Worm (Caenorhabditis elegans) whole organism, L4 larva: ENCODE measurements around the gene F40F8.11.

Experiments used
- R02D3.7 ChIP-seq: fragments of 150-350 bp; sonication (generic microtip); optimal IDR thresholded peaks from 3 replicates; lab custom pipeline; 2014; ENCODE audit warnings: missing biosample characterization, missing genetic modification characterization
- T20F7.1 ChIP-seq: fragments of 200-800 bp; sonication (Bioruptor generic); optimal IDR thresholded peaks from 2 replicates; lab custom pipeline; 2018; ENCODE audit warnings: mild to moderate bottlenecking, missing genetic modification characterization, missing compliant biosample characterization
- T26A8.4 ChIP-seq: fragments of 200-800 bp; sonication (Bioruptor generic); IDR thresholded peaks from 2 replicates; pipeline ENCODE4 v1.3.6; 2022; ENCODE audit warnings: missing genetic modification characterization, missing compliant biosample characterization
- Y48G9A.11 ChIP-seq: fragments of 200-800 bp; sonication (Bioruptor generic); IDR thresholded peaks from 2 replicates; pipeline ENCODE4 v1.3.6; 2022; ENCODE audit warnings: missing genetic modification reagents, missing genetic modification characterization, missing compliant biosample characterization
- Y5F2A.4 ChIP-seq: fragments of 200-800 bp; sonication (Bioruptor generic); optimal IDR thresholded peaks from 2 replicates; lab custom pipeline; 2018; ENCODE audit warnings: mild to moderate bottlenecking, missing genetic modification characterization, missing compliant biosample characterization
- ZK337.2 ChIP-seq: fragments of 200-800 bp; sonication (Bioruptor generic); IDR thresholded peaks from 2 replicates; pipeline ENCODE4 v1.3.6; 2022; ENCODE audit warnings: missing genetic modification reagents, missing genetic modification characterization, missing compliant biosample characterization
- arid-1 ChIP-seq: fragments of 200-800 bp; sonication (Bioruptor generic); conservative IDR thresholded peaks from 2 replicates; pipeline ENCODE4 v1.3.6; 2022; ENCODE audit warnings: missing genetic modification reagents, missing genetic modification characterization, missing compliant biosample characterization
- attf-4 ChIP-seq: sonication (generic microtip); optimal IDR thresholded peaks from 3 replicates; lab custom pipeline; 2017; ENCODE audit warnings: missing biosample characterization, missing genetic modification characterization
- ceh-20 ChIP-seq: fragments of 200-800 bp; sonication (Bioruptor generic); IDR thresholded peaks from 2 replicates; pipeline ENCODE4 v1.3.6; 2022; ENCODE audit warnings: missing genetic modification reagents, missing genetic modification characterization, missing compliant biosample characterization
- ceh-32 ChIP-seq: sonication (generic microtip); optimal IDR thresholded peaks from 2 replicates; lab custom pipeline; 2016; ENCODE audit warnings: mild to moderate bottlenecking, missing genetic modification characterization, missing compliant biosample characterization; ENCODE audit not compliant: poor library complexity
- ceh-44 ChIP-seq: fragments of 200-800 bp; sonication (Bioruptor generic); IDR thresholded peaks from 2 replicates; pipeline ENCODE4 v1.3.6; 2022; ENCODE audit warnings: missing genetic modification reagents, missing genetic modification characterization, missing compliant biosample characterization
- ceh-62 ChIP-seq: sonication (generic microtip); optimal IDR thresholded peaks from 2 replicates; lab custom pipeline; 2017; ENCODE audit warnings: missing biosample characterization, missing genetic modification characterization
- daf-16 ChIP-seq, 3 experiments: sonication (generic microtip); optimal IDR thresholded peaks; 2 replicates each; lab custom pipeline; 2016 to 2017; ENCODE audit warnings: missing genetic modification characterization in 3 of 3, missing genetic modification reagents in 3 of 3, mild to moderate bottlenecking in 2 of 3, missing compliant biosample characterization in 2 of 3, missing biosample characterization in 1 of 3, moderate library complexity in 1 of 3
- dve-1 ChIP-seq: sonication (generic microtip); optimal IDR thresholded peaks from 2 replicates; lab custom pipeline; 2017; ENCODE audit warnings: antibody characterized with exemption, mild to moderate bottlenecking, missing genetic modification characterization, missing compliant biosample characterization; ENCODE audit not compliant: insufficient read depth
- egl-43 ChIP-seq: fragments of 200-800 bp; sonication (Bioruptor generic); IDR thresholded peaks from 2 replicates; pipeline ENCODE4 v1.3.6; 2022; ENCODE audit warnings: missing genetic modification reagents, missing genetic modification characterization, missing compliant biosample characterization
- hif-1 ChIP-seq, 2 experiments: sonication (generic microtip); optimal IDR thresholded peaks; 2 replicates each; lab custom pipeline; 2016 to 2017; ENCODE audit warnings: missing compliant biosample characterization in 2 of 2, missing genetic modification characterization in 2 of 2, missing genetic modification reagents in 2 of 2, missing genotype in 2 of 2, mild to moderate bottlenecking in 1 of 2
- hlh-30 ChIP-seq: sonication (generic microtip); optimal IDR thresholded peaks from 2 replicates; lab custom pipeline; 2017; ENCODE audit warnings: antibody characterized with exemption, mild to moderate bottlenecking, missing genetic modification characterization, missing compliant biosample characterization; ENCODE audit not compliant: insufficient read depth
- lir-3 ChIP-seq: sonication (generic microtip); optimal IDR thresholded peaks from 2 replicates; lab custom pipeline; 2016; ENCODE audit warnings: mild to moderate bottlenecking, missing genetic modification characterization, missing compliant biosample characterization
- lsy-2 ChIP-seq, 2 experiments: fragments of 150-350 bp in 1 of 2; sonication (generic microtip) in 1 of 2; optimal IDR thresholded peaks; 2 replicates each; lab custom pipeline; 2014 to 2017; ENCODE audit warnings: missing biosample characterization in 2 of 2, missing genetic modification characterization in 2 of 2
- mdt-29 ChIP-seq: fragments of 200-800 bp; sonication (Bioruptor generic); IDR thresholded peaks from 2 replicates; pipeline ENCODE4 v1.3.6; 2022; ENCODE audit warnings: missing genetic modification reagents, missing genetic modification characterization, missing compliant biosample characterization
- mes-2 ChIP-seq: sonication (generic microtip); optimal IDR thresholded peaks from 2 replicates; lab custom pipeline; 2016; ENCODE audit warnings: missing genotype, mild to moderate bottlenecking, missing genetic modification characterization, missing compliant biosample characterization; ENCODE audit not compliant: poor library complexity, severe bottlenecking
- mxl-2 ChIP-seq: fragments of 200-800 bp; sonication (Bioruptor generic); conservative IDR thresholded peaks from 2 replicates; pipeline ENCODE4 v1.3.6; 2022; ENCODE audit warnings: missing genetic modification reagents, missing genetic modification characterization, missing compliant biosample characterization
- nhr-102 ChIP-seq: sonication (generic microtip); optimal IDR thresholded peaks from 2 replicates; lab custom pipeline; 2016; ENCODE audit warnings: mild to moderate bottlenecking, missing genetic modification characterization, moderate library complexity, missing compliant biosample characterization
- nhr-28 ChIP-seq: fragments of 150-350 bp; optimal IDR thresholded peaks from 2 replicates; lab custom pipeline; 2014; ENCODE audit warnings: missing biosample characterization, missing genetic modification characterization
- nhr-41 ChIP-seq: fragments of 200-800 bp; sonication (Bioruptor generic); IDR thresholded peaks from 2 replicates; pipeline ENCODE4 v1.3.6; 2022; ENCODE audit warnings: missing genetic modification reagents, missing genetic modification characterization, missing compliant biosample characterization
- nhr-42 ChIP-seq: fragments of 200-800 bp; sonication (Bioruptor generic); IDR thresholded peaks from 2 replicates; pipeline ENCODE4 v1.3.6; 2022; ENCODE audit warnings: missing genetic modification characterization, missing compliant biosample characterization
- nhr-48 ChIP-seq: sonication (generic microtip); optimal IDR thresholded peaks from 2 replicates; lab custom pipeline; 2016; ENCODE audit warnings: mild to moderate bottlenecking, missing genetic modification characterization, missing compliant biosample characterization
- nhr-77 ChIP-seq: fragments of 150-350 bp; optimal IDR thresholded peaks from 2 replicates; lab custom pipeline; 2014; ENCODE audit warnings: missing biosample characterization, missing genetic modification characterization
- pha-4 ChIP-seq, 2 experiments: fragments of 150-350 bp in 1 of 2; fragments of 200-800 bp in 1 of 2; sonication (Bioruptor generic) in 1 of 2; IDR thresholded peaks in 1 of 2; optimal IDR thresholded peaks in 1 of 2; 2 replicates each; pipeline versions ENCODE4 v1.3.6 to Lab custom; 2014 to 2022; ENCODE audit warnings: missing genetic modification characterization in 2 of 2, missing genetic modification reagents in 2 of 2, missing biosample characterization in 1 of 2, missing compliant biosample characterization in 1 of 2
- pqm-1 ChIP-seq: sonication (generic microtip); optimal IDR thresholded peaks from 2 replicates; lab custom pipeline; 2017; ENCODE audit warnings: missing biosample characterization, missing genetic modification characterization
- set-16 ChIP-seq: fragments of 200-800 bp; sonication (Bioruptor generic); IDR thresholded peaks from 2 replicates; pipeline ENCODE4 v1.3.6; 2022; ENCODE audit warnings: missing genetic modification reagents, missing genetic modification characterization, missing compliant biosample characterization
- skn-1 ChIP-seq: fragments of 150-350 bp; optimal IDR thresholded peaks from 2 replicates; lab custom pipeline; 2014; ENCODE audit warnings: missing biosample characterization, missing genetic modification characterization
- tra-1 ChIP-seq: fragments of 200-800 bp; sonication (Bioruptor generic); IDR thresholded peaks from 2 replicates; pipeline ENCODE4 v1.3.6; 2022; ENCODE audit warnings: missing genetic modification reagents, missing genetic modification characterization, missing compliant biosample characterization
- unc-62 ChIP-seq, 3 experiments: fragments of 150-350 bp in 1 of 3; sonication (generic microtip); optimal IDR thresholded peaks in 2 of 3; peaks in 1 of 3; 1 replicate in 1 of 3; 2 replicates in 2 of 3; lab custom pipeline; 2014 to 2017; ENCODE audit warnings: missing biosample characterization in 3 of 3, missing genetic modification characterization in 3 of 3, missing genetic modification reagents in 3 of 3, missing genotype in 1 of 3
- vab-7 ChIP-seq: fragments of 200-800 bp; sonication (Bioruptor generic); IDR thresholded peaks from 2 replicates; pipeline ENCODE4 v1.3.6; 2022; ENCODE audit warnings: missing genetic modification reagents, missing genetic modification characterization, missing compliant biosample characterization
- zfp-3 ChIP-seq: fragments of 200-800 bp; sonication (Bioruptor generic); conservative IDR thresholded peaks from 2 replicates; pipeline ENCODE4 v1.3.6; 2022; ENCODE audit warnings: missing genetic modification reagents, missing genetic modification characterization, missing compliant biosample characterization
- ztf-11 ChIP-seq: fragments of 150-350 bp; optimal IDR thresholded peaks from 2 replicates; lab custom pipeline; 2014; ENCODE audit warnings: missing biosample characterization, missing genetic modification characterization

F40F8.11 gene

DNA sequence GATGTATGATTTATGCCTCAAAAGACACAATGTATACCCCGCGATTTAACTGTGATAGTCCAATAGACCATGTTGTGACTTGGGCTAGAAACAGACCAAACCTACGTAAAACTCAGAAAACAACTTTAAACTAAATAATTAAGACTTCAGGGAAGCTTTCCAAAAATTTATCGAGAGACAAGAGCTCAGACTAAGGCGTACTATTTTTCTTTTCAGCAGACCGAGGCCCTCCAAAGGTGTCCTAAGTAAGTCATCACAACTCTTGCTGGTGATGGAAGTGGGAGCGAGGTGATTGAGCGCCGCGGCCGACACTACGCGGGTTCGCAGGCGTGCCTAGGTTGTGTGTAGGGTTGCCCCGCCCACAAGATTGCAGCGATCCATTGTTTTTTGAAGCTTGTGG is 34.6 kb upstream of the F40F8.11 start (continued):
- TF ChIP-seq unc-62 (GFP tag; optimal IDR thresholded peaks at IDR 0.05 in 1 of 2; lab: Kevin White, UChicago) (no peak), unc-62 (tag; optimal IDR thresholded peaks at IDR 0.05; lab: Kevin White, UChicago) (no peak), ceh-20 (no peak), mxl-2 (GFP tag; lab: Robert Waterston, UW) (no peak), skn-1 (tag; lab: Kevin White, UChicago) (no peak), nhr-28 (no peak), hlh-30 (peak; percentile 84), ceh-62 (no peak), ZK337.2 (GFP tag; lab: Robert Waterston, UW) (no peak), pqm-1 (tag; lab: Kevin White, UChicago) (no peak), nhr-48 (tag; lab: Kevin White, UChicago) (peak; percentile 51), R02D3.7 (tag; lab: Kevin White, UChicago) (no peak), hif-1 (tag; optimal IDR thresholded peaks at IDR 0.05; lab: Kevin White, UChicago) (peak in 1 of 2 experiments; percentile 11), T20F7.1 (GFP tag; lab: Kevin White, UChicago) (no peak), nhr-42 (GFP tag; lab: Robert Waterston, UW) (peak; percentile 79), T26A8.4 (GFP tag; lab: Robert Waterston, UW) (peak; percentile 92), nhr-102 (peak; percentile 81), attf-4 (tag; lab: Kevin White, UChicago) (no peak), tra-1 (GFP tag; lab: Robert Waterston, UW) (no peak), egl-43 (peak; percentile 85)

DNA sequence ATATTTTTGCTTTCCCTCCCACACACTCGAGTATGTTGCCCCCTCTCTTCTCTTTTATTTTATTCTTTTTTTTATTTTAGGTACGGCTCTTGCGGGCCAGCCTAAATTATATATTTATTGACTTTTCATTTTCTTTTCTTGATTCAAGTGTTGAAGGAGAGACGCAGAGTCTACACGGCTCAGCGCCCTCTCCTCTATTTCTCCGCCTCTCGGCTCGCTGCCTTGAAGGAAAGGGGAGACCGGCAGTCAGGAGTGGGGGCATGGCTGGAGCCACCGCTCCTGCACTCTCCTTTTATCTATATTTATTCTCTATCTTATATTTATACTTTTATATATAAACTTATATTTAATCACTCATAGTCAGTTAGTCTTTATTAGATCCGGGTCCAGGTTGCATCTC is 34.0 kb upstream of the F40F8.11 start:
- TF ChIP-seq nhr-41 (GFP tag; lab: Robert Waterston, UW) = no peak
- no peak for TF ChIP-seq zfp-3 (GFP tag; lab: Robert Waterston, UW)
- no peak for TF ChIP-seq daf-16 (GFP tag; optimal IDR thresholded peaks at IDR 0.05; lab: Kevin White, UChicago)
- TF ChIP-seq daf-16 (tag; optimal IDR thresholded peaks at IDR 0.05; lab: Kevin White, UChicago) = peak; percentile 29
- peak; percentile 3 for TF ChIP-seq mes-2 (tag; lab: Kevin White, UChicago)
- peak; percentile 13 for TF ChIP-seq hlh-30
- no peak for TF ChIP-seq ceh-20
- TF ChIP-seq vab-7 (GFP tag; lab: Robert Waterston, UW) = no peak
- peak; percentile 16 for TF ChIP-seq dve-1 (tag; lab: Kevin White, UChicago)
- no peak for TF ChIP-seq ceh-44
- TF ChIP-seq mxl-2 (GFP tag; lab: Robert Waterston, UW) = no peak
- no peak for TF ChIP-seq skn-1 (tag; lab: Kevin White, UChicago)
- peak; percentile 79 for TF ChIP-seq set-16 (GFP tag; lab: Robert Waterston, UW)
- TF ChIP-seq Y48G9A.11 (GFP tag; lab: Robert Waterston, UW) = no peak
- peak; percentile 32; the same call in 1 of the 2 replicates for TF ChIP-seq pha-4 (GFP tag; IDR thresholded peaks at IDR 0.05; lab: Robert Waterston, UW)
- no peak for TF ChIP-seq pha-4 (tag; optimal IDR thresholded peaks at IDR 0.05; lab: Kevin White, UChicago)
- no peak for TF ChIP-seq nhr-48 (tag; lab: Kevin White, UChicago)
- TF ChIP-seq ceh-32 (tag; lab: Kevin White, UChicago) = no peak
- TF ChIP-seq mdt-29 (GFP tag; lab: Robert Waterston, UW) = no peak
- peak in 1 of 2 experiments; percentile 14 for TF ChIP-seq lsy-2 (tag; optimal IDR thresholded peaks at IDR 0.05; lab: Kevin White, UChicago)
- TF ChIP-seq ztf-11 (tag; lab: Kevin White, UChicago) = no peak
- TF ChIP-seq, all 104 proteins: peak for 7

DNA sequence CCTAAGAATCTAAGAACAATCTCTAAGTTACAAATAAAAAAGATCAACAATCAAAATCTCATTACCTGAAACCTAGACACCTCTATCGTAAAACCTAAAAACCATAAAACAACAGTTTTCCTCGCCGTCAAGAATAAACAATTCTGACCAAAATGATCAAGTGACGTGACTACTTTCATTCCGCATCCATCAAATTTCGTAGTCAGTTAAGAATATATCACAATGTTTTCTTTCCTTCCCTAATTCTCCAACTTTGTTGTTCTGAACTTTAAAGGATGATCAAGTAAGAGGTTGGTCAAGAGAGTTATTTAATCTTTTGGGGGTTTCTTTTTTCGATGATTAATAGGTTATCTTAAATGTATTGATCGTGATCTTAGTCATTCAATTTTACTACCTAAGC is 30.9 kb upstream of the F40F8.11 start:
- TF ChIP-seq hlh-30 (peak; percentile 23), Y5F2A.4 (GFP tag; lab: Kevin White, UChicago) (no peak), nhr-77 (tag; lab: Kevin White, UChicago) (no peak), nhr-28 (peak; percentile 67), lir-3 (tag; lab: Kevin White, UChicago) (no peak), arid-1 (GFP tag; lab: Robert Waterston, UW) (no peak)
